Worm (Caenorhabditis elegans): ENCODE data around the gene lec-6.
A peak's percentile ranks its signal among the peaks of the same experiment; 100 is the strongest.

lec-6 gene

ce11 chrIII:558832-559231 lies 41.3 kb downstream of the lec-6 start:
- TF ChIP-seq Y55F3AM.14 (GFP tag; optimal IDR thresholded peaks at IDR 0.05) (no peak), nhr-25 (tag; optimal IDR thresholded peaks at IDR 0.05) (peak; percentile 51), ZK546.5 (tag; optimal IDR thresholded peaks at IDR 0.05) (no peak), aly-2 (tag; optimal IDR thresholded peaks at IDR 0.05) (no peak), egl-27 (tag; optimal IDR thresholded peaks at IDR 0.05) (no peak), sma-9 (GFP tag; optimal IDR thresholded peaks at IDR 0.05) (peak; percentile 67), sma-9 (tag; optimal IDR thresholded peaks at IDR 0.05) (no peak), C34F6.9 (tag; optimal IDR thresholded peaks at IDR 0.05) (peak; percentile 35), ama-1 (optimal IDR thresholded peaks at IDR 0.05) (no peak), nhr-11 (tag; optimal IDR thresholded peaks at IDR 0.05) (no peak), R02D3.7 (tag; optimal IDR thresholded peaks at IDR 0.05) (no peak), dmd-4 (tag; optimal IDR thresholded peaks at IDR 0.05) (no peak), zag-1 (tag; optimal IDR thresholded peaks at IDR 0.05) (no peak), crh-2 (tag; optimal IDR thresholded peaks at IDR 0.05) (peak; percentile 12), gmeb-1 (tag; optimal IDR thresholded peaks at IDR 0.05) (peak; percentile 57), fos-1 (tag; optimal IDR thresholded peaks at IDR 0.05) (peak; percentile 67), peb-1 (tag; optimal IDR thresholded peaks at IDR 0.05) (no peak), unc-62 (GFP tag; optimal IDR thresholded peaks at IDR 0.05) (no peak), ceh-16 (tag; optimal IDR thresholded peaks at IDR 0.05) (peak; percentile 67), mdl-1 (tag; optimal IDR thresholded peaks at IDR 0.05) (no peak), snpc-4 (tag; optimal IDR thresholded peaks at IDR 0.05) (no peak), skn-1 (tag; optimal IDR thresholded peaks at IDR 0.05) (no peak), unc-39 (tag; optimal IDR thresholded peaks at IDR 0.05) (no peak), lin-11 (tag; optimal IDR thresholded peaks at IDR 0.05) (no peak), nhr-237 (tag; optimal IDR thresholded peaks at IDR 0.05) (no peak), nhr-21 (tag; optimal IDR thresholded peaks at IDR 0.05) (no peak), nhr-6 (tag; optimal IDR thresholded peaks at IDR 0.05) (no peak), lsy-2 (tag; optimal IDR thresholded peaks at IDR 0.05) (no peak), sem-4 (tag; optimal IDR thresholded peaks at IDR 0.05) (no peak), alr-1 (tag; optimal IDR thresholded peaks at IDR 0.05) (no peak), nhr-77 (tag; optimal IDR thresholded peaks at IDR 0.05) (no peak), nhr-12 (tag; optimal IDR thresholded peaks at IDR 0.05) (no peak), ztf-4 (tag; optimal IDR thresholded peaks at IDR 0.05) (no peak), ceh-82 (tag; optimal IDR thresholded peaks at IDR 0.05) (no peak), ztf-1 (GFP tag; conservative IDR thresholded peaks at IDR 0.05) (no peak), lin-39 (tag; optimal IDR thresholded peaks at IDR 0.05) (no peak), mbf-1 (tag; optimal IDR thresholded peaks at IDR 0.05) (no peak), elt-1 (tag; optimal IDR thresholded peaks at IDR 0.05) (no peak), unc-55 (GFP tag; optimal IDR thresholded peaks at IDR 0.05) (no peak), blmp-1 (tag; optimal IDR thresholded peaks at IDR 0.05; ENCODE audit: insufficient read depth) (no peak), elt-3 (tag; optimal IDR thresholded peaks at IDR 0.05) (no peak), ztf-11 (tag; optimal IDR thresholded peaks at IDR 0.05) (no peak), nhr-129 (tag; optimal IDR thresholded peaks at IDR 0.05) (peak; percentile 15), lin-13 (GFP tag; optimal IDR thresholded peaks at IDR 0.05) (no peak), nhr-23 (tag; optimal IDR thresholded peaks at IDR 0.05) (no peak), nhr-10 (tag; optimal IDR thresholded peaks at IDR 0.05) (no peak), mab-5 (tag; optimal IDR thresholded peaks at IDR 0.05) (no peak), sma-3 (GFP tag; optimal IDR thresholded peaks at IDR 0.05) (peak; percentile 23), F13H6.1 (tag; optimal IDR thresholded peaks at IDR 0.05) (peak; percentile 72)

ce11 chrIII:558083-558482 lies 42.1 kb downstream of the lec-6 start:
- TF ChIP-seq nhr-25 (tag; optimal IDR thresholded peaks at IDR 0.05), result no peak
